Worm (Caenorhabditis elegans) whole organism, late embryonic: ENCODE measurements around the gene kin-20.

Experiments
- ceh-2 ChIP-seq: sonication (generic microtip); optimal IDR thresholded peaks from 2 replicates; lab custom pipeline; 2016; ENCODE audit warnings: missing genotype, missing genetic modification characterization, missing compliant biosample characterization
- nfya-1 ChIP-seq: sonication (generic microtip); optimal IDR thresholded peaks from 2 replicates; lab custom pipeline; 2017; ENCODE audit warnings: missing genetic modification characterization, mild to moderate bottlenecking, missing compliant biosample characterization, antibody characterized with exemption, moderate library complexity

ce11 chrX:15312073-15312472, 34.5 kb upstream of the kin-20 start:
- TF ChIP-seq ceh-2 (no peak), nfya-1 (no peak)
